Fruit fly (Drosophila melanogaster) whole organism, embryonic: ENCODE data around the gene CG9132.

Experiments
- ATbp ChIP-seq: fragments of 200-800 bp; sonication (Bioruptor generic); optimal IDR thresholded peaks from 2 replicates; lab custom pipeline; 2017; ENCODE audit warnings: missing biosample characterization, mild to moderate bottlenecking, missing genetic modification characterization, missing genetic modification reagents
- CG10267 ChIP-seq: fragments of 200-800 bp; sonication (Bioruptor generic); optimal IDR thresholded peaks from 2 replicates; lab custom pipeline; 2018; ENCODE audit warnings: missing biosample characterization, mild to moderate bottlenecking, missing genetic modification characterization, moderate library complexity
- CG10462 ChIP-seq: fragments of 200-800 bp; sonication (Bioruptor generic); optimal IDR thresholded peaks from 2 replicates; lab custom pipeline; 2016; ENCODE audit warnings: missing biosample characterization, missing genetic modification characterization
- CG11085 ChIP-seq: fragments of 200-800 bp; sonication (Bioruptor generic); IDR thresholded peaks from 2 replicates; pipeline ENCODE4 v1.3.6; 2022; ENCODE audit warnings: missing biosample characterization, missing genetic modification characterization
- CG11247 ChIP-seq: fragments of 200-800 bp; sonication (Bioruptor generic); IDR thresholded peaks from 2 replicates; pipeline ENCODE4 v1.3.6; 2022; ENCODE audit warnings: missing biosample characterization, missing genetic modification characterization
- CG12155 ChIP-seq: fragments of 200-800 bp; sonication (Bioruptor generic); optimal IDR thresholded peaks from 3 replicates; lab custom pipeline; 2016; ENCODE audit warnings: missing biosample characterization, missing genetic modification characterization
- CG17612 ChIP-seq: fragments of 200-800 bp; sonication (Bioruptor generic); IDR thresholded peaks from 2 replicates; pipeline ENCODE4 v1.3.6; 2022; ENCODE audit warnings: missing biosample characterization, missing genetic modification characterization
- CG17829 ChIP-seq: fragments of 200-800 bp; optimal IDR thresholded peaks from 2 replicates; lab custom pipeline; 2019; ENCODE audit warnings: missing biosample characterization, mild to moderate bottlenecking, missing genetic modification characterization, moderate library complexity
- CG18764 ChIP-seq: fragments of 200-800 bp; sonication (Bioruptor generic); optimal IDR thresholded peaks from 3 replicates; lab custom pipeline; 2016; ENCODE audit warnings: missing biosample characterization, missing genetic modification characterization
- CG2120 ChIP-seq: fragments of 200-800 bp; sonication (Bioruptor generic); optimal IDR thresholded peaks from 3 replicates; lab custom pipeline; 2016; ENCODE audit warnings: missing biosample characterization, missing genetic modification characterization
- CG3281 ChIP-seq: fragments of 200-800 bp; sonication (Bioruptor generic); optimal IDR thresholded peaks from 3 replicates; lab custom pipeline; 2017; ENCODE audit warnings: missing biosample characterization, mild to moderate bottlenecking, missing genetic modification characterization
- CG34224 ChIP-seq: fragments of 200-800 bp; sonication (Bioruptor generic); IDR thresholded peaks from 3 replicates; pipeline ENCODE4 v1.3.6; 2022; ENCODE audit warnings: missing biosample characterization, missing genetic modification characterization; ENCODE audit not compliant: partially characterized antibody
- CG4404 ChIP-seq: fragments of 200-800 bp; sonication (Bioruptor generic); IDR thresholded peaks from 2 replicates; pipeline ENCODE4 v1.3.6; 2022; ENCODE audit warnings: missing biosample characterization, missing genetic modification characterization
- CG6175 ChIP-seq: fragments of 200-800 bp; sonication (Bioruptor generic); IDR thresholded peaks from 3 replicates; pipeline ENCODE4 v1.3.6; 2022; ENCODE audit warnings: missing biosample characterization, missing genetic modification characterization
- CG6791 ChIP-seq: fragments of 200-800 bp; sonication (Bioruptor generic); IDR thresholded peaks from 3 replicates; pipeline ENCODE4 v1.3.6; 2022; ENCODE audit warnings: missing biosample characterization, missing genetic modification characterization; ENCODE audit not compliant: partially characterized antibody
- CG7372 ChIP-seq: fragments of 200-800 bp; sonication (Bioruptor generic); IDR thresholded peaks from 2 replicates; pipeline ENCODE4 v1.3.6; 2022; ENCODE audit warnings: missing biosample characterization, missing genetic modification characterization
- CG7786 ChIP-seq: fragments of 200-800 bp; sonication (Bioruptor generic); optimal IDR thresholded peaks from 2 replicates; lab custom pipeline; 2016; ENCODE audit warnings: missing biosample characterization, missing genetic modification characterization
- CG7839 ChIP-seq: fragments of 200-800 bp; sonication (Bioruptor generic); optimal IDR thresholded peaks from 3 replicates; lab custom pipeline; 2018; ENCODE audit warnings: missing biosample characterization, mild to moderate bottlenecking, missing genetic modification characterization, moderate library complexity
- D19A ChIP-seq: fragments of 200-800 bp; optimal IDR thresholded peaks from 3 replicates; lab custom pipeline; 2019; ENCODE audit warnings: missing biosample characterization, mild to moderate bottlenecking, missing genetic modification characterization, moderate library complexity
- Doc3 ChIP-seq: fragments of 200-800 bp; sonication (Bioruptor generic); IDR thresholded peaks from 3 replicates; pipeline ENCODE4 v1.3.6; 2022; ENCODE audit warnings: missing biosample characterization, missing genetic modification characterization; ENCODE audit not compliant: partially characterized antibody
- Dref ChIP-seq: fragments of 200-800 bp; sonication (Bioruptor generic); IDR thresholded peaks from 2 replicates; pipeline ENCODE4 v1.3.6; 2022; ENCODE audit warnings: missing biosample characterization, missing genetic modification characterization
- Hr3 ChIP-seq: fragments of 200-800 bp; sonication (Bioruptor generic); optimal IDR thresholded peaks from 3 replicates; lab custom pipeline; 2016; ENCODE audit warnings: missing biosample characterization, missing genetic modification characterization
- Hr39 ChIP-seq: fragments of >200 bp; optimal IDR thresholded peaks from 2 replicates; lab custom pipeline; 2017
- Poxn ChIP-seq: fragments of 200-800 bp; sonication (Bioruptor generic); IDR thresholded peaks from 2 replicates; pipeline ENCODE4 v1.3.6; 2022; ENCODE audit warnings: missing biosample characterization, missing genetic modification characterization
- Scr ChIP-seq: fragments of 200-800 bp; sonication (Bioruptor generic); IDR thresholded peaks from 2 replicates; pipeline ENCODE4 v1.3.6; 2022; ENCODE audit warnings: missing biosample characterization, missing genetic modification characterization; ENCODE audit not compliant: partially characterized antibody
- Taf1 ChIP-seq: fragments of 200-800 bp; sonication (Bioruptor generic); IDR thresholded peaks from 2 replicates; pipeline ENCODE4 v1.3.6; 2022; ENCODE audit warnings: missing biosample characterization, missing genetic modification characterization
- Vsx1 ChIP-seq: fragments of 200-800 bp; sonication (Bioruptor generic); optimal IDR thresholded peaks from 2 replicates; lab custom pipeline; 2017; ENCODE audit warnings: missing biosample characterization, mild to moderate bottlenecking, missing genetic modification characterization, missing genetic modification reagents
- Xrp1 ChIP-seq: fragments of 200-800 bp; sonication (Bioruptor generic); IDR thresholded peaks from 2 replicates; pipeline ENCODE4 v1.3.6; 2022; ENCODE audit warnings: missing biosample characterization, missing genetic modification characterization
- bab2 ChIP-seq: fragments of 200-800 bp; sonication (Bioruptor generic); optimal IDR thresholded peaks from 2 replicates; lab custom pipeline; 2016; ENCODE audit warnings: missing biosample characterization, missing genetic modification characterization
- bbx ChIP-seq: fragments of 200-800 bp; sonication (Bioruptor generic); IDR thresholded peaks from 2 replicates; pipeline ENCODE4 v1.3.6; 2022; ENCODE audit warnings: missing biosample characterization, missing genetic modification characterization; ENCODE audit not compliant: partially characterized antibody
- bcd ChIP-seq: fragments of 200-800 bp; sonication (Bioruptor generic); optimal IDR thresholded peaks from 2 replicates; lab custom pipeline; 2017; ENCODE audit warnings: missing biosample characterization, mild to moderate bottlenecking, missing genetic modification characterization
- cato ChIP-seq: fragments of 200-800 bp; sonication (Bioruptor generic); optimal IDR thresholded peaks from 2 replicates; lab custom pipeline; 2016; ENCODE audit warnings: missing biosample characterization, missing genetic modification characterization, borderline replicate concordance
- croc ChIP-seq: fragments of 200-800 bp; sonication (Bioruptor generic); conservative IDR thresholded peaks from 3 replicates; pipeline ENCODE4 v1.3.6; 2022; ENCODE audit warnings: missing biosample characterization, missing genetic modification characterization
- crol ChIP-seq: fragments of 200-800 bp; sonication (Bioruptor generic); IDR thresholded peaks from 2 replicates; pipeline ENCODE4 v1.3.6; 2022; ENCODE audit warnings: missing biosample characterization, missing genetic modification characterization
- crp ChIP-seq, 2 experiments: fragments of 200-800 bp; sonication (Bioruptor generic); optimal IDR thresholded peaks; 2 replicates in 1 of 2; 3 replicates in 1 of 2; lab custom pipeline; 2017; ENCODE audit warnings: missing biosample characterization in 2 of 2, missing genetic modification characterization in 2 of 2, mild to moderate bottlenecking in 1 of 2, moderate library complexity in 1 of 2
- dysf ChIP-seq: fragments of 200-800 bp; sonication (Bioruptor generic); IDR thresholded peaks from 3 replicates; pipeline ENCODE4 v1.3.6; 2022; ENCODE audit warnings: missing biosample characterization, missing genetic modification characterization
- esg ChIP-seq: fragments of 200-800 bp; sonication (Bioruptor generic); conservative IDR thresholded peaks from 2 replicates; pipeline ENCODE4 v1.3.6; 2022; ENCODE audit warnings: missing biosample characterization, missing genetic modification characterization
- fd64A ChIP-seq: fragments of 200-800 bp; sonication (Bioruptor generic); optimal IDR thresholded peaks from 3 replicates; lab custom pipeline; 2018; ENCODE audit warnings: missing biosample characterization, mild to moderate bottlenecking, missing genetic modification characterization
- fd96Cb ChIP-seq: fragments of 200-800 bp; sonication (Bioruptor generic); optimal IDR thresholded peaks from 2 replicates; lab custom pipeline; 2018; ENCODE audit warnings: missing biosample characterization, mild to moderate bottlenecking, missing genetic modification characterization, moderate library complexity
- hkb ChIP-seq, 2 experiments: fragments of 200-800 bp in 1 of 2; fragments of >200 bp in 1 of 2; sonication (Bioruptor generic) in 1 of 2; IDR thresholded peaks in 1 of 2; optimal IDR thresholded peaks in 1 of 2; 2 replicates each; pipeline versions ENCODE4 v1.3.6 to Lab custom; 2017 to 2022; ENCODE audit warnings: missing biosample characterization in 1 of 2, missing genetic modification characterization in 1 of 2
- jigr1 ChIP-seq: fragments of 200-800 bp; sonication (Bioruptor generic); IDR thresholded peaks from 3 replicates; pipeline ENCODE4 v1.3.6; 2022; ENCODE audit warnings: missing biosample characterization, missing genetic modification characterization
- lilli ChIP-seq: fragments of 200-800 bp; sonication (Bioruptor generic); optimal IDR thresholded peaks from 3 replicates; lab custom pipeline; 2016; ENCODE audit warnings: missing biosample characterization, missing genetic modification characterization
- nerfin-2 ChIP-seq: fragments of 200-800 bp; sonication (Bioruptor generic); IDR thresholded peaks from 2 replicates; pipeline ENCODE4 v1.3.6; 2022; ENCODE audit warnings: missing biosample characterization, missing genetic modification characterization; ENCODE audit not compliant: partially characterized antibody
- nmo ChIP-seq: fragments of 200-800 bp; sonication (Bioruptor generic); optimal IDR thresholded peaks from 2 replicates; lab custom pipeline; 2018; ENCODE audit warnings: missing biosample characterization, mild to moderate bottlenecking, missing genetic modification characterization, moderate library complexity
- sens ChIP-seq: fragments of 200-800 bp; sonication (Bioruptor generic); peaks from one replicate; lab custom pipeline; 2016; ENCODE audit warnings: missing biosample characterization, missing genetic modification characterization
- sens-2 ChIP-seq: fragments of 200-800 bp; sonication (Bioruptor generic); IDR thresholded peaks from 2 replicates; pipeline ENCODE4 v1.3.6; 2022; ENCODE audit warnings: missing biosample characterization, missing genetic modification characterization
- sug ChIP-seq: fragments of 200-800 bp; optimal IDR thresholded peaks from 2 replicates; lab custom pipeline; 2019; ENCODE audit warnings: missing biosample characterization, mild to moderate bottlenecking, missing genetic modification characterization, moderate library complexity
- toy ChIP-seq: fragments of 200-800 bp; sonication (Bioruptor generic); IDR thresholded peaks from 2 replicates; pipeline ENCODE4 v1.3.6; 2022; ENCODE audit warnings: missing biosample characterization, missing genetic modification characterization
- trem ChIP-seq: fragments of 200-800 bp; optimal IDR thresholded peaks from 3 replicates; lab custom pipeline; 2019; ENCODE audit warnings: missing biosample characterization, mild to moderate bottlenecking, missing genetic modification characterization, moderate library complexity
- trh ChIP-seq: fragments of 200-800 bp; sonication (Bioruptor generic); optimal IDR thresholded peaks from 2 replicates; lab custom pipeline; 2016; ENCODE audit warnings: missing biosample characterization, missing genetic modification characterization
- tup ChIP-seq: fragments of 200-800 bp; sonication (Bioruptor generic); optimal IDR thresholded peaks from 2 replicates; lab custom pipeline; 2016; ENCODE audit warnings: missing biosample characterization, mild to moderate bottlenecking, missing genetic modification characterization, moderate library complexity
- vvl ChIP-seq: fragments of 200-800 bp; sonication (Bioruptor generic); IDR thresholded peaks from 2 replicates; pipeline ENCODE4 v1.3.6; 2022; ENCODE audit warnings: missing biosample characterization, missing genetic modification characterization

CG9132 gene

DNA sequence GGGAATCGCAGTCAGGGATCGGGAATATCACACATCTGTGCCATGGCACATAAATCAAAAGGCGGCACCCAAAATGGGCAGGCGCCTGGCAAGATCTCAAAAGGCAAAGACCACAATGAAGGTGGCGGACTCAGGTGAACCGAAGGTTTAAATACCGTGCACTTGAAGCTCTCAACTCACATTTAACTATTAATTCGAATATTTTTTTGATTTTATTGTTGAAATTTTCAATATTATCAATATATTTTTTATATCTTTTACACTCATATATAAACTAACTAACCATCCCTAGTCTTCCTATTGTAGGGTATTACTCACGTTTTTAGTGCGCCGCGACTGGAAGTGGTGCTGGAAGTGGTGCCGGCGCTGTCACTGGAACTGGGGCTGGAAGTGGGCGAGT, 48.5 kb upstream of the CG9132 start (continued):
- TF ChIP-seq sug (tag; lab: Kevin White, UChicago) (no peak), jigr1 (GFP tag; lab: Robert Waterston, UW) (no peak), bcd (GFP tag; lab: Kevin White, UChicago) (no peak), nerfin-2 (GFP tag; lab: Robert Waterston, UW) (no peak), dysf (0 out of 3 replicates have a peak, but pooled peaks have one; percentile 36), CG10267 (tag; lab: Kevin White, UChicago) (peak; percentile 8), CG18764 (GFP tag; lab: Kevin White, UChicago) (no peak), CG6175 (GFP tag; lab: Robert Waterston, UW) (no peak), CG7372 (GFP tag; lab: Robert Waterston, UW) (no peak), tup (GFP tag; lab: Kevin White, UChicago) (no peak), Dref (GFP tag; lab: Robert Waterston, UW) (no peak), CG2120 (no peak), CG7786 (GFP tag; lab: Kevin White, UChicago) (no peak), Taf1 (no peak), CG3281 (no peak), lilli (no peak), CG12155 (GFP tag; lab: Kevin White, UChicago) (no peak), CG6791 (GFP tag; lab: Robert Waterston, UW) (no peak), fd96Cb (peak; percentile 28), CG17612 (GFP tag; lab: Robert Waterston, UW) (no peak), crp (GFP tag; optimal IDR thresholded peaks at IDR 0.05; lab: Kevin White, UChicago) (no peak), sens (GFP tag; lab: Kevin White, UChicago) (peak; percentile 14), vvl (GFP tag; lab: Robert Waterston, UW) (no peak), trem (tag; lab: Kevin White, UChicago) (no peak), crol (GFP tag; lab: Robert Waterston, UW) (no peak), esg (GFP tag; lab: Robert Waterston, UW) (0 out of 2 replicates have a peak, but pooled peaks have one; percentile 13), CG4404 (GFP tag; lab: Robert Waterston, UW) (no peak), Poxn (GFP tag; lab: Robert Waterston, UW) (no peak), ATbp (GFP tag; lab: Kevin White, UChicago) (no peak), Scr (no peak), Xrp1 (peak; percentile 34; the same call in 1 of the 2 replicates), CG10462 (GFP tag; lab: Kevin White, UChicago) (no peak), hkb (optimal IDR thresholded peaks at IDR 0.05; lab: Kevin White, UChicago) (no peak), hkb (GFP tag; IDR thresholded peaks at IDR 0.05; lab: Robert Waterston, UW) (peak; percentile 43; the same call in 1 of the 2 replicates), fd64A (GFP tag; lab: Kevin White, UChicago) (no peak), CG11247 (no peak), toy (GFP tag; lab: Robert Waterston, UW) (no peak), nmo (GFP tag; lab: Kevin White, UChicago) (peak; percentile 1), CG11085 (GFP tag; lab: Robert Waterston, UW) (no peak), croc (no peak), sens-2 (GFP tag; lab: Robert Waterston, UW) (no peak), Hr39 (lab: Kevin White, UChicago) (no peak), cato (GFP tag; lab: Kevin White, UChicago) (no peak), D19A (peak; percentile 37), bab2 (no peak), Vsx1 (GFP tag; lab: Kevin White, UChicago) (no peak), CG34224 (GFP tag; lab: Robert Waterston, UW) (no peak), bbx (GFP tag; lab: Robert Waterston, UW) (no peak), Doc3 (GFP tag; lab: Robert Waterston, UW) (no peak), trh (GFP tag; lab: Kevin White, UChicago) (no peak), CG7839 (peak; percentile 4), Hr3 (GFP tag; lab: Kevin White, UChicago) (no peak), CG17829 (no peak)
